Fruit fly (Drosophila melanogaster) whole organism, pupa: ENCODE measurements around the gene CG32772.
A peak's percentile ranks its signal among the peaks of the same experiment; 100 is the strongest.

Experiments used
- CG13204 ChIP-seq: fragments of 200-800 bp; sonication (Bioruptor generic); optimal IDR thresholded peaks from 2 replicates; lab custom pipeline; 2018; ENCODE audit warnings: missing biosample characterization, mild to moderate bottlenecking, missing genetic modification characterization, moderate library complexity
- CG17806 ChIP-seq: fragments of 200-800 bp; sonication (Bioruptor generic); optimal IDR thresholded peaks from 2 replicates; lab custom pipeline; 2018; ENCODE audit warnings: missing biosample characterization, mild to moderate bottlenecking, missing genetic modification characterization, moderate library complexity
- CG8159 ChIP-seq: fragments of 200-800 bp; sonication (Bioruptor generic); optimal IDR thresholded peaks from 3 replicates; lab custom pipeline; 2018; ENCODE audit warnings: missing biosample characterization, mild to moderate bottlenecking, missing genetic modification characterization, moderate library complexity
- CG8301 ChIP-seq: fragments of 200-800 bp; sonication (Bioruptor generic); optimal IDR thresholded peaks from 2 replicates; lab custom pipeline; 2018; ENCODE audit warnings: missing biosample characterization, mild to moderate bottlenecking, missing genetic modification characterization

- TF ChIP-seq CG8301 (tag; lab: Kevin White, UChicago) (peak; percentile 83), CG8159 (tag; lab: Kevin White, UChicago) (peak; percentile 76), CG17806 (peak; percentile 79), CG13204 (GFP tag; lab: Kevin White, UChicago) (peak; percentile 11)
Observed at dm6 chrX:4919040-4919881, 10.4 kb downstream of the CG32772 start.
